Fruit fly (Drosophila melanogaster) whole organism, embryonic: ENCODE results near the gene CG3339.

Source experiments
- CG10274 ChIP-seq: fragments of 200-800 bp; sonication (Bioruptor generic); optimal IDR thresholded peaks from 3 replicates; lab custom pipeline; 2017; ENCODE audit warnings: missing biosample characterization, mild to moderate bottlenecking, missing genetic modification characterization
- CG10959 ChIP-seq: fragments of 200-800 bp; sonication (Bioruptor generic); IDR thresholded peaks from 2 replicates; pipeline ENCODE4 v1.3.6; 2022; ENCODE audit warnings: missing biosample characterization, missing genetic modification characterization
- CG1792 ChIP-seq: fragments of 200-800 bp; sonication (Bioruptor generic); optimal IDR thresholded peaks from 2 replicates; lab custom pipeline; 2016; ENCODE audit warnings: missing biosample characterization, missing genetic modification characterization
- CG3838 ChIP-seq: fragments of 200-800 bp; sonication (Bioruptor generic); optimal IDR thresholded peaks from 3 replicates; lab custom pipeline; 2016; ENCODE audit warnings: missing biosample characterization, missing genetic modification characterization
- Eip74EF ChIP-seq, 2 experiments: fragments of 200-800 bp in 1 of 2; fragments of >200 bp in 1 of 2; sonication (Bioruptor generic) in 1 of 2; optimal IDR thresholded peaks; 2 replicates each; lab custom pipeline; 2017 to 2019; ENCODE audit warnings: missing biosample characterization in 2 of 2, missing genetic modification characterization in 2 of 2, mild to moderate bottlenecking in 1 of 2, moderate library complexity in 1 of 2
- schlank ChIP-seq: fragments of 200-800 bp; sonication (Bioruptor generic); optimal IDR thresholded peaks from 2 replicates; lab custom pipeline; 2018; ENCODE audit warnings: missing biosample characterization, mild to moderate bottlenecking, missing genetic modification characterization
- usp ChIP-seq: fragments of >200 bp; optimal IDR thresholded peaks from 2 replicates; lab custom pipeline; 2017; ENCODE audit warnings: missing biosample characterization, missing genetic modification characterization

dm6 chr3R:27322225-27322624, at the start of gene CG3339:
- TF ChIP-seq CG10274 (GFP tag; lab: Kevin White, UChicago) (no peak), CG3838 (GFP tag; lab: Kevin White, UChicago) (no peak), usp (GFP tag; lab: Kevin White, UChicago) (no peak), CG1792 (GFP tag; lab: Kevin White, UChicago) (no peak), Eip74EF (GFP tag; optimal IDR thresholded peaks at IDR 0.05; lab: Kevin White, UChicago) (no peak), schlank (tag; lab: Kevin White, UChicago) (no peak), CG10959 (GFP tag; lab: Robert Waterston, UW) (no peak)
